Fruit fly (Drosophila melanogaster) whole organism, adult: Measurements from ENCODE around the gene gcm2.

Source experiments
- CG11617 ChIP-seq: fragments of 200-800 bp; sonication (Bioruptor generic); optimal IDR thresholded peaks from 2 replicates; lab custom pipeline; 2017; ENCODE audit warnings: mild to moderate bottlenecking, missing biosample characterization, missing genetic modification reagents, missing genetic modification characterization
- cic ChIP-seq: fragments of 200-800 bp; sonication (Bioruptor generic); optimal IDR thresholded peaks from 2 replicates; lab custom pipeline; 2017; ENCODE audit warnings: missing biosample characterization, mild to moderate bottlenecking, missing genetic modification characterization, moderate library complexity
- kay ChIP-seq: fragments of 200-800 bp; sonication (Bioruptor generic); peaks from one replicate; lab custom pipeline; 2016; ENCODE audit warnings: missing biosample characterization, missing genetic modification characterization, borderline replicate concordance

- no peak for TF ChIP-seq kay (GFP tag; lab: Kevin White, UChicago)
- no peak for TF ChIP-seq cic
- TF ChIP-seq CG11617 (GFP tag; lab: Kevin White, UChicago): no peak
Observed at dm6 chr2L:9566656-9567055, 41.7 kb upstream of the gcm2 start, which contains the start of gene jp.
